Worm (Caenorhabditis elegans) whole organism, young adult: Measurements from ENCODE around the gene scyl-1.

Experiments used
- B0035.1 ChIP-seq: sonication (generic microtip); optimal IDR thresholded peaks from 2 replicates; lab custom pipeline; 2016; ENCODE audit warnings: missing genetic modification characterization, mild to moderate bottlenecking, missing compliant biosample characterization, missing genotype, missing genetic modification reagents
- D2030.7 ChIP-seq: fragments of 200-800 bp; sonication (Bioruptor generic); IDR thresholded peaks from 2 replicates; pipeline ENCODE4 v1.3.6; 2022; ENCODE audit warnings: missing genetic modification reagents, missing genetic modification characterization, missing compliant biosample characterization
- F10E7.11 ChIP-seq: sonication (generic microtip); optimal IDR thresholded peaks from 2 replicates; lab custom pipeline; 2017; ENCODE audit warnings: mild to moderate bottlenecking, missing genetic modification characterization, moderate library complexity, missing compliant biosample characterization
- F22D6.2 ChIP-seq: sonication (generic microtip); optimal IDR thresholded peaks from 2 replicates; lab custom pipeline; 2016; ENCODE audit warnings: mild to moderate bottlenecking, missing genetic modification characterization, missing compliant biosample characterization
- F37B4.10 ChIP-seq: fragments of 200-800 bp; sonication (Bioruptor generic); IDR thresholded peaks from 2 replicates; pipeline ENCODE4 v1.3.6; 2022; ENCODE audit warnings: missing genetic modification characterization, missing compliant biosample characterization
- F57A8.1 ChIP-seq: fragments of 200-800 bp; sonication (Bioruptor generic); optimal IDR thresholded peaks from 2 replicates; lab custom pipeline; 2018; ENCODE audit warnings: mild to moderate bottlenecking, missing genetic modification characterization, moderate library complexity, missing compliant biosample characterization
- F57C9.4 ChIP-seq: sonication (generic microtip); optimal IDR thresholded peaks from 2 replicates; lab custom pipeline; 2017; ENCODE audit warnings: mild to moderate bottlenecking, missing genetic modification characterization, missing compliant biosample characterization
- T07F8.4 ChIP-seq: sonication (generic microtip); optimal IDR thresholded peaks from 2 replicates; lab custom pipeline; 2016; ENCODE audit warnings: mild to moderate bottlenecking, missing genetic modification characterization, moderate library complexity, missing compliant biosample characterization
- Y95B8A.8 ChIP-seq: fragments of 200-800 bp; sonication (Bioruptor generic); IDR thresholded peaks from 2 replicates; pipeline ENCODE4 v1.3.6; 2022; ENCODE audit warnings: missing genetic modification reagents, missing genetic modification characterization, missing compliant biosample characterization
- ZK185.1 ChIP-seq: sonication (generic microtip); optimal IDR thresholded peaks from 2 replicates; lab custom pipeline; 2016; ENCODE audit warnings: mild to moderate bottlenecking, missing genetic modification characterization, missing compliant biosample characterization; ENCODE audit not compliant: poor library complexity, severe bottlenecking
- aptf-2 ChIP-seq: fragments of 200-800 bp; sonication (Bioruptor generic); conservative IDR thresholded peaks from 2 replicates; pipeline ENCODE4 v1.3.6; 2022; ENCODE audit warnings: missing genetic modification reagents, missing genetic modification characterization, missing compliant biosample characterization
- athp-1 ChIP-seq: sonication (generic microtip); optimal IDR thresholded peaks from 2 replicates; lab custom pipeline; 2017; ENCODE audit warnings: mild to moderate bottlenecking, missing genetic modification characterization, missing compliant biosample characterization
- attf-3 ChIP-seq: fragments of 200-800 bp; sonication (Bioruptor generic); conservative IDR thresholded peaks from 2 replicates; pipeline ENCODE4 v1.3.6; 2022; ENCODE audit warnings: missing genetic modification reagents, missing genetic modification characterization, missing compliant biosample characterization
- ccch-3 ChIP-seq: fragments of 200-800 bp; sonication (Bioruptor generic); optimal IDR thresholded peaks from 2 replicates; lab custom pipeline; 2018; ENCODE audit warnings: mild to moderate bottlenecking, missing genetic modification characterization, missing compliant biosample characterization
- ceh-27 ChIP-seq: fragments of 200-800 bp; sonication (Bioruptor generic); optimal IDR thresholded peaks from 2 replicates; lab custom pipeline; 2018; ENCODE audit warnings: mild to moderate bottlenecking, missing genetic modification characterization, moderate library complexity, missing compliant biosample characterization
- ceh-58 ChIP-seq: fragments of 200-800 bp; sonication (Bioruptor generic); IDR thresholded peaks from 2 replicates; pipeline ENCODE4 v1.3.6; 2022; ENCODE audit warnings: missing genetic modification characterization, missing compliant biosample characterization
- ets-4 ChIP-seq: fragments of 200-800 bp; sonication (Bioruptor generic); optimal IDR thresholded peaks from 2 replicates; lab custom pipeline; 2018; ENCODE audit warnings: mild to moderate bottlenecking, missing genetic modification characterization, missing compliant biosample characterization
- hlh-12 ChIP-seq: sonication (generic microtip); optimal IDR thresholded peaks from 2 replicates; lab custom pipeline; 2016; ENCODE audit warnings: missing genetic modification characterization, missing compliant biosample characterization
- hmg-1.2 ChIP-seq: fragments of 200-800 bp; sonication (Bioruptor generic); IDR thresholded peaks from 2 replicates; pipeline ENCODE4 v1.3.6; 2022; ENCODE audit warnings: missing genetic modification reagents, missing genetic modification characterization, missing compliant biosample characterization
- hsf-1 ChIP-seq: fragments of 200-800 bp; sonication (Bioruptor generic); IDR thresholded peaks from 2 replicates; pipeline ENCODE4 v1.3.6; 2022; ENCODE audit warnings: missing genetic modification reagents, missing genetic modification characterization, missing compliant biosample characterization
- lag-1 ChIP-seq: fragments of 200-800 bp; sonication (Bioruptor generic); IDR thresholded peaks from 2 replicates; pipeline ENCODE4 v1.3.6; 2022; ENCODE audit warnings: missing genetic modification reagents, missing genetic modification characterization, missing compliant biosample characterization
- let-607 ChIP-seq, 2 experiments: fragments of 200-800 bp in 1 of 2; sonication (Bioruptor generic) in 1 of 2; sonication (generic microtip) in 1 of 2; optimal IDR thresholded peaks; 2 replicates each; lab custom pipeline; 2016 to 2018; ENCODE audit warnings: mild to moderate bottlenecking in 2 of 2, missing compliant biosample characterization in 2 of 2, missing genetic modification characterization in 2 of 2, moderate library complexity in 2 of 2, missing genotype in 1 of 2
- lin-26 ChIP-seq: fragments of 200-800 bp; sonication (Bioruptor generic); IDR thresholded peaks from 2 replicates; pipeline ENCODE4 v1.3.6; 2022; ENCODE audit warnings: missing genetic modification reagents, missing genetic modification characterization, missing compliant biosample characterization
- lin-35 ChIP-seq, 3 experiments: fragments of 150-350 bp in 2 of 3; sonication (generic microtip) in 1 of 3; optimal IDR thresholded peaks; 2 replicates each; lab custom pipeline; 2014 to 2018; ENCODE audit warnings: missing biosample characterization in 3 of 3, missing genetic modification characterization in 3 of 3, missing genetic modification reagents in 3 of 3
- lir-1 ChIP-seq: fragments of 200-800 bp; sonication (Bioruptor generic); conservative IDR thresholded peaks from 2 replicates; pipeline ENCODE4 v1.3.6; 2022; ENCODE audit warnings: missing genetic modification reagents, missing genetic modification characterization, missing compliant biosample characterization
- lsy-27 ChIP-seq: sonication (generic microtip); optimal IDR thresholded peaks from 2 replicates; lab custom pipeline; 2017; ENCODE audit warnings: missing genetic modification characterization, mild to moderate bottlenecking, missing compliant biosample characterization, antibody characterized with exemption, missing genotype, borderline replicate concordance; ENCODE audit not compliant: insufficient read depth
- madf-3 ChIP-seq: fragments of 200-800 bp; sonication (Bioruptor generic); IDR thresholded peaks from 2 replicates; pipeline ENCODE4 v1.3.6; 2022; ENCODE audit warnings: missing genetic modification reagents, missing genetic modification characterization, missing compliant biosample characterization
- madf-8 ChIP-seq: fragments of 200-800 bp; sonication (Bioruptor generic); conservative IDR thresholded peaks from 2 replicates; pipeline ENCODE4 v1.3.6; 2022; ENCODE audit warnings: missing genetic modification reagents, missing genetic modification characterization, missing compliant biosample characterization
- mes-4 ChIP-seq: sonication (generic microtip); optimal IDR thresholded peaks from 2 replicates; lab custom pipeline; 2016; ENCODE audit warnings: missing genotype, missing genetic modification characterization, missing compliant biosample characterization
- mxl-1 ChIP-seq: sonication (generic microtip); optimal IDR thresholded peaks from 2 replicates; lab custom pipeline; 2016; ENCODE audit warnings: missing genetic modification characterization, missing compliant biosample characterization
- nfya-1 ChIP-seq: sonication (generic microtip); optimal IDR thresholded peaks from 2 replicates; lab custom pipeline; 2017; ENCODE audit warnings: antibody characterized with exemption, missing compliant biosample characterization, missing genetic modification characterization, borderline replicate concordance; ENCODE audit not compliant: insufficient read depth
- nhr-90 ChIP-seq: sonication (generic microtip); optimal IDR thresholded peaks from 2 replicates; lab custom pipeline; 2016; ENCODE audit warnings: missing genotype, mild to moderate bottlenecking, missing genetic modification characterization, missing compliant biosample characterization
- rec-8 ChIP-seq, 2 experiments: sonication (generic microtip); optimal IDR thresholded peaks; 2 replicates each; lab custom pipeline; 2016; ENCODE audit warnings: mild to moderate bottlenecking in 2 of 2, missing genetic modification characterization in 2 of 2, missing genetic modification reagents in 2 of 2, missing genotype in 2 of 2, missing biosample characterization in 1 of 2, missing compliant biosample characterization in 1 of 2, moderate library complexity in 1 of 2
- repo-1 ChIP-seq: sonication (generic microtip); optimal IDR thresholded peaks from 2 replicates; lab custom pipeline; 2017; ENCODE audit warnings: mild to moderate bottlenecking, missing genetic modification characterization, missing compliant biosample characterization
- snpc-1.1 ChIP-seq: sonication (generic microtip); optimal IDR thresholded peaks from 2 replicates; lab custom pipeline; 2017; ENCODE audit warnings: missing genetic modification characterization, mild to moderate bottlenecking, missing compliant biosample characterization, antibody characterized with exemption, moderate library complexity, missing genotype, missing genetic modification reagents; ENCODE audit not compliant: insufficient read depth
- somi-1 ChIP-seq: fragments of 200-800 bp; sonication (Bioruptor generic); optimal IDR thresholded peaks from 2 replicates; lab custom pipeline; 2018; ENCODE audit warnings: mild to moderate bottlenecking, missing genetic modification characterization, missing compliant biosample characterization
- tbx-9 ChIP-seq: sonication (generic microtip); optimal IDR thresholded peaks from 2 replicates; lab custom pipeline; 2016; ENCODE audit warnings: borderline replicate concordance, missing genetic modification characterization, inconsistent platforms, missing compliant biosample characterization
- unc-62 ChIP-seq: fragments of 150-350 bp; optimal IDR thresholded peaks from 2 replicates; lab custom pipeline; 2014; ENCODE audit warnings: missing biosample characterization, missing genetic modification reagents, missing genetic modification characterization
- ztf-22 ChIP-seq: fragments of 200-800 bp; sonication (Bioruptor generic); optimal IDR thresholded peaks from 2 replicates; lab custom pipeline; 2018; ENCODE audit warnings: mild to moderate bottlenecking, missing genetic modification characterization, moderate library complexity, missing compliant biosample characterization

Gene scyl-1

DNA sequence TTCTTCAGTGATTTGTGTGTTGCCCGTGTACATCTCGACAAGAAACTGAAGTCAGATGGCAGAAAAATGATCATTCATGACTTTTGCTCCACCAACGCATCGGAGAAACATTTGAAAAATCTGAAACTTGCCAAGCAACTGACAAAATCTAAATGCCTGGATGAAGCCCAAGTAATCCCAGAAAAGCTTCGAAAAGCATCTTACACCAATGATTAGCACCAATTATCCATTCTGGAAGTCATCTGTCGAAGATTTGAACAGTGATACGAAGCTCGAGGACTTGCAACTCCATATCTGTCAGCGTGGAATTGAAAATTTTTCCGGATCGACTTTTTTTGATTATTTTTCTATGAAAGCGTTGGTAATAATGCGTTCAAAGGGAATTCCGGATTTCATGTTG lies 21.9 kb upstream of the scyl-1 start:
- TF ChIP-seq F37B4.10 (no peak), attf-3 (no peak), lin-26 (no peak), hlh-12 (no peak), mxl-1 (tag; lab: Kevin White, UChicago) (no peak), repo-1 (tag; lab: Kevin White, UChicago) (no peak), unc-62 (GFP tag; lab: Kevin White, UChicago) (no peak), Y95B8A.8 (no peak), ceh-58 (GFP tag; lab: Robert Waterston, UW) (no peak), D2030.7 (GFP tag; lab: Robert Waterston, UW) (no peak), ets-4 (no peak), nfya-1 (tag; lab: Kevin White, UChicago) (no peak), B0035.1 (no peak), ceh-27 (GFP tag; lab: Kevin White, UChicago) (no peak)

DNA sequence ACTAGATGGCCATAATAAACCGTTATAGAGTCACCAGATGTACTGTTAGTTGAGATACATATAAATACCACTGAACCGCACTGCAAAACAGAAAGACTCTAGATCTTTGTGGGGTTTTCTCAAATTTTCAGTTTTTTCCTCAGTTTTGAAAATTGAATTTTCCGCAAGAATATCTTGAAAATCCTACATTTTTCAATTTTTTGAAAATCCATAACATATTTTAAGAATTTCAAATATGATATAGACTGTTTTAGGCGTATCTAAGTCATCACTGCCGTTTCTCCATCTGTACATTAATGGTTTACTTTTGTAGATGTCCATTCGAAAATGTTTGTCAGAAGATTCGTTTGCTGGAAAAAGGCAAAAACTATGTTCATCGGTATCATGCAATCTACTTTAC lies 20.3 kb upstream of the scyl-1 start, which contains the start of gene F42E8.1:
TSS of gene F42E8.1 (plus strand) at position 301 of the 400 bp plus-strand sequence.
- TF ChIP-seq lir-1 (GFP tag; lab: Robert Waterston, UW), result no peak
- no peak for TF ChIP-seq aptf-2
- TF ChIP-seq mxl-1 (tag; lab: Kevin White, UChicago), result no peak
- no peak for TF ChIP-seq T07F8.4 (tag; lab: Kevin White, UChicago)
- TF ChIP-seq madf-3 (GFP tag; lab: Robert Waterston, UW), result no peak
- TF ChIP-seq F57A8.1 (GFP tag; lab: Kevin White, UChicago), result no peak
- TF ChIP-seq snpc-1.1 (tag; lab: Kevin White, UChicago), result no peak
- no peak for TF ChIP-seq ztf-22
- TF ChIP-seq nfya-1 (tag; lab: Kevin White, UChicago), result no peak
- no peak for TF ChIP-seq mes-4 (tag; lab: Kevin White, UChicago)
- TF ChIP-seq ccch-3 (GFP tag; lab: Kevin White, UChicago), result no peak
- TF ChIP-seq hsf-1 (GFP tag; lab: Robert Waterston, UW), result no peak
- no peak for TF ChIP-seq unc-62 (GFP tag; lab: Kevin White, UChicago)
- TF ChIP-seq madf-8 (GFP tag; lab: Robert Waterston, UW), result no peak
- TF ChIP-seq let-607 (tag; optimal IDR thresholded peaks at IDR 0.05; lab: Kevin White, UChicago), result no peak

DNA sequence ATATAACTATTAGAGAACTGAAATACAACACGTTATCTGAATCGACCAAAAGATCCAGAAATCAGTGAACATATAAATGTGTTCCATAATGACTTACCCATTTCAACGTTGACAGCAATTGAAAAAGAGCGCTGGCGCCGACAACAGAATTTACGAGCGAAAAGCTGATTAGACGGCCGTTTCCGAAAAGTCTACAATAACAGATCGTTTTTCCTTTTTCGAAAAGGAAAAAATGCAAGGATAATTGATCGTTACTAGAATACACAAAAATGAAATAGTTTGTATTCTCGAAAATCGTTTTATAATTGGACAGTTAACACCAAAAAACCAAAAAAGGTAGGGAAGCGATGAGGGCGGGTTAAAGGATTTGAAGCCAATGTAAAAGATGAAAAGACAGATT lies 12.1 kb upstream of the scyl-1 start, which contains the start of gene srr-1:
TSS of gene srr-1 (minus strand) at position 101 of the 400 bp plus-strand sequence.
- TF ChIP-seq somi-1, result no peak
- TF ChIP-seq lsy-27, result no peak
- TF ChIP-seq ZK185.1 (tag; lab: Kevin White, UChicago), result no peak
- TF ChIP-seq athp-1 (tag; lab: Kevin White, UChicago), result no peak
- TF ChIP-seq madf-3 (GFP tag; lab: Robert Waterston, UW), result no peak
- TF ChIP-seq snpc-1.1 (tag; lab: Kevin White, UChicago), result no peak
- no peak for TF ChIP-seq F22D6.2 (tag; lab: Kevin White, UChicago)
- no peak for TF ChIP-seq lin-35 (GFP tag; optimal IDR thresholded peaks at IDR 0.05; lab: Kevin White, UChicago)
- TF ChIP-seq tbx-9 (tag; lab: Kevin White, UChicago), result no peak
- no peak for TF ChIP-seq hmg-1.2 (GFP tag; lab: Robert Waterston, UW)
- no peak for TF ChIP-seq F10E7.11
- TF ChIP-seq madf-8 (GFP tag; lab: Robert Waterston, UW), result no peak
- no peak for TF ChIP-seq F57C9.4
- TF ChIP-seq rec-8 (tag; optimal IDR thresholded peaks at IDR 0.05; lab: Kevin White, UChicago), result no peak
- no peak for TF ChIP-seq aptf-2
- TF ChIP-seq nhr-90 (tag; lab: Kevin White, UChicago), result no peak
- TF ChIP-seq lag-1, result no peak
